Worm (Caenorhabditis elegans): Measurements from ENCODE around the gene F18A1.1.

F18A1.1 gene

DNA sequence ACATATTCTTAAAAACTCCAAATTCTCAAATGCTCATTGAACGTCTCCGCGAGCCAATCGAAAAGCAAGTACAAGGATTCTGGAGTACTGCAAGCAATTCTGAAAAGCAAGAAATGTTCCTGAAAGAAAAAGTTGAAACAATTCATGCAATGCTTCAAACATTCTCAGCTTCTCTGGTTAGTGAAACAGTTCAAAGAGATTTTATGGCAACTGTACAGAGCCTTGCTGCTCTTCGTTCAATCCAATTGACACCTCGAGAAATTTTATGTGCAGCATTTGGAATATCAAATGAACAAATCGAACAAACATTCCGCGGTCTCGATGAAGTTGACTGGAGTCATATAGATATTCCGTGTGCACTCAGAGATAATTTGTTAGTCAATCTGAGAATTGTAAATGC lies 52.0 kb downstream of the F18A1.1 start:
- TF ChIP-seq egl-27 (tag; optimal IDR thresholded peaks at IDR 0.05) (no peak), ztf-4 (tag; optimal IDR thresholded peaks at IDR 0.05) (no peak), unc-55 (GFP tag; optimal IDR thresholded peaks at IDR 0.05) (no peak), ztf-1 (GFP tag; conservative IDR thresholded peaks at IDR 0.05) (no peak), R02D3.7 (tag; optimal IDR thresholded peaks at IDR 0.05) (no peak), zag-1 (tag; optimal IDR thresholded peaks at IDR 0.05) (no peak)
